Worm (Caenorhabditis elegans) whole organism, early embryonic: Measurements from ENCODE around the gene T01H10.11.

Source experiments
- B0310.2 ChIP-seq: sonication (generic microtip); optimal IDR thresholded peaks from 2 replicates; lab custom pipeline; 2016; ENCODE audit warnings: mild to moderate bottlenecking, missing genetic modification characterization, missing compliant biosample characterization
- F13C5.2 ChIP-seq: sonication (generic microtip); optimal IDR thresholded peaks from 2 replicates; lab custom pipeline; 2017; ENCODE audit warnings: mild to moderate bottlenecking, missing genetic modification characterization, inconsistent platforms, missing compliant biosample characterization
- aly-1 ChIP-seq: sonication (generic microtip); optimal IDR thresholded peaks from 2 replicates; lab custom pipeline; 2016; ENCODE audit warnings: missing genetic modification characterization, missing compliant biosample characterization
- ama-1 ChIP-seq: fragments of 150-350 bp; optimal IDR thresholded peaks from 2 replicates; lab custom pipeline; 2014
- ceh-13 ChIP-seq: fragments of 200-800 bp; sonication (Bioruptor generic); optimal IDR thresholded peaks from 2 replicates; lab custom pipeline; 2018; ENCODE audit warnings: mild to moderate bottlenecking, missing genetic modification characterization, missing compliant biosample characterization
- ceh-36 ChIP-seq: sonication (generic microtip); optimal IDR thresholded peaks from 2 replicates; lab custom pipeline; 2016; ENCODE audit warnings: missing genetic modification characterization, inconsistent platforms, missing compliant biosample characterization
- ets-7 ChIP-seq: sonication (generic microtip); optimal IDR thresholded peaks from 2 replicates; lab custom pipeline; 2016; ENCODE audit warnings: missing genotype, missing genetic modification characterization, missing compliant biosample characterization
- flt-1 ChIP-seq: fragments of 200-800 bp; sonication (Bioruptor generic); IDR thresholded peaks from 2 replicates; pipeline ENCODE4 v1.3.6; 2022; ENCODE audit warnings: missing genetic modification characterization, missing compliant biosample characterization
- hmbx-1 ChIP-seq: sonication (generic microtip); optimal IDR thresholded peaks from 2 replicates; lab custom pipeline; 2016; ENCODE audit warnings: mild to moderate bottlenecking, missing genetic modification characterization, missing compliant biosample characterization
- hmg-4 ChIP-seq: fragments of 200-800 bp; sonication (Bioruptor generic); optimal IDR thresholded peaks from 2 replicates; lab custom pipeline; 2018; ENCODE audit warnings: mild to moderate bottlenecking, missing genetic modification characterization, missing compliant biosample characterization
- hnd-1 ChIP-seq: sonication (generic microtip); optimal IDR thresholded peaks from 2 replicates; lab custom pipeline; 2016; ENCODE audit warnings: missing genetic modification characterization, missing compliant biosample characterization
- pes-1 ChIP-seq: fragments of 200-800 bp; sonication (Bioruptor generic); IDR thresholded peaks from 2 replicates; pipeline ENCODE4 v1.3.6; 2022; ENCODE audit warnings: missing genetic modification reagents, missing genetic modification characterization, missing compliant biosample characterization
- scrt-1 ChIP-seq: fragments of 200-800 bp; sonication (Bioruptor generic); IDR thresholded peaks from 2 replicates; pipeline ENCODE4 v1.3.6; 2022; ENCODE audit warnings: missing genetic modification characterization, missing compliant biosample characterization
- sea-1 ChIP-seq: fragments of 200-800 bp; sonication (Bioruptor generic); conservative IDR thresholded peaks from 2 replicates; pipeline ENCODE4 v1.3.6; 2022; ENCODE audit warnings: missing genetic modification characterization, missing compliant biosample characterization
- tbx-11 ChIP-seq: fragments of 200-800 bp; sonication (Bioruptor generic); IDR thresholded peaks from 2 replicates; pipeline ENCODE4 v1.3.6; 2022; ENCODE audit warnings: missing genetic modification characterization, missing compliant biosample characterization
- tra-4 ChIP-seq: sonication (generic microtip); optimal IDR thresholded peaks from 2 replicates; lab custom pipeline; 2017; ENCODE audit warnings: missing genetic modification characterization, missing compliant biosample characterization

T01H10.11 gene

ce11 chrX:12164047-12164446, 40.8 kb downstream of the T01H10.11 start:
- TF ChIP-seq F13C5.2 (tag; lab: Kevin White, UChicago) (no peak), ets-7 (tag; lab: Kevin White, UChicago) (no peak), flt-1 (GFP tag; lab: Robert Waterston, UW) (no peak), hmbx-1 (tag; lab: Kevin White, UChicago) (no peak), ceh-36 (tag; lab: Kevin White, UChicago) (no peak), scrt-1 (GFP tag; lab: Robert Waterston, UW) (no peak), sea-1 (GFP tag; lab: Robert Waterston, UW) (no peak), hnd-1 (no peak), B0310.2 (tag; lab: Kevin White, UChicago) (no peak), tra-4 (tag; lab: Kevin White, UChicago) (no peak), pes-1 (GFP tag; lab: Robert Waterston, UW) (no peak), tbx-11 (no peak), aly-1 (tag; lab: Kevin White, UChicago) (no peak)

- TF ChIP-seq ceh-13 (GFP tag; lab: Kevin White, UChicago) (no peak), hmbx-1 (tag; lab: Kevin White, UChicago) (no peak), tbx-11 (no peak)
Observed at ce11 chrX:12164943-12165342, 41.7 kb downstream of the T01H10.11 start.

ce11 chrX:12167632-12168377, 44.6 kb downstream of the T01H10.11 start:
- no peak for TF ChIP-seq scrt-1 (GFP tag; lab: Robert Waterston, UW)
- TF ChIP-seq sea-1 (GFP tag; lab: Robert Waterston, UW), result no peak
- TF ChIP-seq hnd-1, result no peak
- TF ChIP-seq pes-1 (GFP tag; lab: Robert Waterston, UW), result no peak
- no peak for TF ChIP-seq F13C5.2 (tag; lab: Kevin White, UChicago)
- no peak for TF ChIP-seq hmg-4 (GFP tag; lab: Kevin White, UChicago)
- no peak for TF ChIP-seq ceh-36 (tag; lab: Kevin White, UChicago)
- TF ChIP-seq tbx-11, result no peak
- no peak for TF ChIP-seq tra-4 (tag; lab: Kevin White, UChicago)
- no peak for TF ChIP-seq ama-1 (lab: Kevin White, UChicago)
- TF ChIP-seq aly-1 (tag; lab: Kevin White, UChicago), result no peak
- TF ChIP-seq ceh-13 (GFP tag; lab: Kevin White, UChicago), result no peak
- no peak for TF ChIP-seq flt-1 (GFP tag; lab: Robert Waterston, UW)
- TF ChIP-seq B0310.2 (tag; lab: Kevin White, UChicago), result no peak

- no peak for TF ChIP-seq ceh-36 (tag; lab: Kevin White, UChicago)
- peak; percentile 5 for TF ChIP-seq ama-1 (lab: Kevin White, UChicago)
Observed at ce11 chrX:12168765-12169164, 45.5 kb downstream of the T01H10.11 start.

- TF ChIP-seq ama-1 (lab: Kevin White, UChicago), result peak; percentile 38
- no peak for TF ChIP-seq tbx-11
Observed at ce11 chrX:12169390-12169789, 46.1 kb downstream of the T01H10.11 start.

- TF ChIP-seq flt-1 (GFP tag; lab: Robert Waterston, UW) (peak; percentile 11; the same call in 1 of the 2 replicates), hmg-4 (GFP tag; lab: Kevin White, UChicago) (peak; percentile 83), F13C5.2 (tag; lab: Kevin White, UChicago) (peak; percentile 15), ceh-13 (GFP tag; lab: Kevin White, UChicago) (peak; percentile 7), ceh-36 (tag; lab: Kevin White, UChicago) (peak; percentile 83), pes-1 (GFP tag; lab: Robert Waterston, UW) (no peak), aly-1 (tag; lab: Kevin White, UChicago) (no peak)
Observed at ce11 chrX:12171631-12172348, 48.5 kb downstream of the T01H10.11 start, which contains the start of gene F57G12.1. Gene F57G12.1 (minus strand): TSS chrX:12171681.

- no peak for TF ChIP-seq F13C5.2 (tag; lab: Kevin White, UChicago)
- no peak for TF ChIP-seq pes-1 (GFP tag; lab: Robert Waterston, UW)
- no peak for TF ChIP-seq ceh-13 (GFP tag; lab: Kevin White, UChicago)
- TF ChIP-seq scrt-1 (GFP tag; lab: Robert Waterston, UW), result no peak
- TF ChIP-seq hnd-1, result no peak
- no peak for TF ChIP-seq ets-7 (tag; lab: Kevin White, UChicago)
- TF ChIP-seq ama-1 (lab: Kevin White, UChicago), result no peak
- TF ChIP-seq tbx-11, result no peak
Observed at ce11 chrX:12172482-12173134, 49.4 kb downstream of the T01H10.11 start.
